Worm (Caenorhabditis elegans) whole organism, L2 larva: ENCODE data around the gene unc-2.

Experiments used
- C34F6.9 ChIP-seq: fragments of 150-350 bp; optimal IDR thresholded peaks from 2 replicates; lab custom pipeline; 2014; ENCODE audit warnings: missing biosample characterization, missing genetic modification characterization
- F13H6.1 ChIP-seq: sonication (generic microtip); optimal IDR thresholded peaks from 2 replicates; lab custom pipeline; 2016; ENCODE audit warnings: missing genetic modification characterization, missing compliant biosample characterization
- R02D3.7 ChIP-seq: fragments of 150-350 bp; optimal IDR thresholded peaks from 2 replicates; lab custom pipeline; 2014; ENCODE audit warnings: missing biosample characterization, missing genetic modification characterization
- Y55F3AM.14 ChIP-seq: fragments of 200-800 bp; sonication (Bioruptor generic); optimal IDR thresholded peaks from 2 replicates; lab custom pipeline; 2018; ENCODE audit warnings: mild to moderate bottlenecking, missing genetic modification characterization, missing compliant biosample characterization
- ZK546.5 ChIP-seq: sonication (generic microtip); optimal IDR thresholded peaks from 2 replicates; lab custom pipeline; 2017; ENCODE audit warnings: missing biosample characterization, missing genetic modification characterization
- alr-1 ChIP-seq: fragments of 150-350 bp; optimal IDR thresholded peaks from 2 replicates; lab custom pipeline; 2014; ENCODE audit warnings: missing biosample characterization, missing genetic modification characterization
- aly-2 ChIP-seq: fragments of 150-350 bp; optimal IDR thresholded peaks from 2 replicates; lab custom pipeline; 2014; ENCODE audit warnings: missing biosample characterization, missing genetic modification characterization
- ama-1 ChIP-seq: fragments of 150-350 bp; optimal IDR thresholded peaks from 2 replicates; lab custom pipeline; 2018; ENCODE audit warnings: inconsistent platforms
- blmp-1 ChIP-seq: sonication (generic microtip); optimal IDR thresholded peaks from 2 replicates; lab custom pipeline; 2017; ENCODE audit warnings: missing genetic modification characterization, mild to moderate bottlenecking, missing compliant biosample characterization, antibody characterized with exemption, moderate library complexity; ENCODE audit not compliant: insufficient read depth
- ceh-16 ChIP-seq: fragments of 150-350 bp; optimal IDR thresholded peaks from 2 replicates; lab custom pipeline; 2014; ENCODE audit warnings: missing biosample characterization, missing genetic modification characterization
- ceh-82 ChIP-seq: fragments of 150-350 bp; optimal IDR thresholded peaks from 2 replicates; lab custom pipeline; 2014; ENCODE audit warnings: missing biosample characterization, missing genetic modification characterization
- dmd-4 ChIP-seq: sonication (generic microtip); optimal IDR thresholded peaks from 2 replicates; lab custom pipeline; 2017; ENCODE audit warnings: missing biosample characterization, missing genetic modification characterization
- elt-1 ChIP-seq: fragments of 150-350 bp; optimal IDR thresholded peaks from 2 replicates; lab custom pipeline; 2014; ENCODE audit warnings: missing biosample characterization, missing genetic modification characterization
- elt-3 ChIP-seq: sonication (generic microtip); optimal IDR thresholded peaks from 2 replicates; lab custom pipeline; 2017; ENCODE audit warnings: missing biosample characterization, missing genetic modification characterization
- lin-13 ChIP-seq: fragments of 150-350 bp; optimal IDR thresholded peaks from 2 replicates; lab custom pipeline; 2014; ENCODE audit warnings: missing biosample characterization, missing genetic modification reagents, missing genetic modification characterization
- lin-39 ChIP-seq: fragments of 150-350 bp; optimal IDR thresholded peaks from 2 replicates; lab custom pipeline; 2014; ENCODE audit warnings: missing biosample characterization, missing genetic modification reagents, missing genetic modification characterization
- lsy-2 ChIP-seq, 2 experiments: fragments of 150-350 bp in 1 of 2; sonication (generic microtip) in 1 of 2; optimal IDR thresholded peaks; 2 replicates each; lab custom pipeline; 2014 to 2017; ENCODE audit warnings: missing biosample characterization in 2 of 2, missing genetic modification characterization in 2 of 2
- mab-5 ChIP-seq: fragments of 150-350 bp; optimal IDR thresholded peaks from 2 replicates; lab custom pipeline; 2014; ENCODE audit warnings: missing biosample characterization, missing genetic modification characterization
- mbf-1 ChIP-seq: sonication (generic microtip); optimal IDR thresholded peaks from 2 replicates; lab custom pipeline; 2017; ENCODE audit warnings: missing biosample characterization, missing genetic modification characterization
- mdl-1 ChIP-seq, 2 experiments: fragments of 150-350 bp in 1 of 2; sonication (generic microtip) in 1 of 2; optimal IDR thresholded peaks; 2 replicates each; lab custom pipeline; 2017; ENCODE audit warnings: missing biosample characterization in 2 of 2, missing genetic modification characterization in 2 of 2
- nhr-10 ChIP-seq: sonication (generic microtip); optimal IDR thresholded peaks from 2 replicates; lab custom pipeline; 2017; ENCODE audit warnings: missing biosample characterization, missing genetic modification characterization
- nhr-11 ChIP-seq: fragments of 150-350 bp; optimal IDR thresholded peaks from 2 replicates; lab custom pipeline; 2014; ENCODE audit warnings: missing biosample characterization, missing genetic modification characterization
- nhr-12 ChIP-seq: fragments of 150-350 bp; optimal IDR thresholded peaks from 2 replicates; lab custom pipeline; 2014; ENCODE audit warnings: missing biosample characterization, missing genetic modification characterization
- nhr-129 ChIP-seq: fragments of 150-350 bp; optimal IDR thresholded peaks from 2 replicates; lab custom pipeline; 2014; ENCODE audit warnings: missing biosample characterization, missing genetic modification characterization
- nhr-21 ChIP-seq: fragments of 150-350 bp; optimal IDR thresholded peaks from 2 replicates; lab custom pipeline; 2014; ENCODE audit warnings: missing biosample characterization, missing genetic modification characterization
- nhr-23 ChIP-seq: fragments of 150-350 bp; optimal IDR thresholded peaks from 2 replicates; lab custom pipeline; 2014; ENCODE audit warnings: missing biosample characterization, missing genetic modification reagents, missing genetic modification characterization
- nhr-237 ChIP-seq: fragments of 150-350 bp; optimal IDR thresholded peaks from 2 replicates; lab custom pipeline; 2014; ENCODE audit warnings: missing biosample characterization, missing genetic modification characterization
- nhr-25 ChIP-seq: fragments of 150-350 bp; sonication (generic microtip); optimal IDR thresholded peaks from 3 replicates; lab custom pipeline; 2014; ENCODE audit warnings: missing biosample characterization, missing genetic modification characterization
- nhr-6 ChIP-seq: fragments of 150-350 bp; optimal IDR thresholded peaks from 2 replicates; lab custom pipeline; 2014; ENCODE audit warnings: missing biosample characterization, missing genetic modification characterization
- nhr-77 ChIP-seq: fragments of 150-350 bp; optimal IDR thresholded peaks from 2 replicates; lab custom pipeline; 2014; ENCODE audit warnings: missing biosample characterization, missing genetic modification characterization
- peb-1 ChIP-seq: fragments of 150-350 bp; optimal IDR thresholded peaks from 2 replicates; lab custom pipeline; 2014; ENCODE audit warnings: missing biosample characterization, missing genetic modification characterization
- skn-1 ChIP-seq: sonication (generic microtip); optimal IDR thresholded peaks from 2 replicates; lab custom pipeline; 2017; ENCODE audit warnings: missing biosample characterization, missing genetic modification characterization
- sma-3 ChIP-seq: sonication (generic microtip); optimal IDR thresholded peaks from 2 replicates; lab custom pipeline; 2016; ENCODE audit warnings: missing genetic modification reagents, missing genetic modification characterization, missing compliant biosample characterization
- sma-9 ChIP-seq, 2 experiments: fragments of 150-350 bp in 1 of 2; sonication (generic microtip) in 1 of 2; optimal IDR thresholded peaks; 2 replicates each; lab custom pipeline; 2014 to 2016; ENCODE audit warnings: missing genetic modification characterization in 2 of 2, mild to moderate bottlenecking in 1 of 2, missing biosample characterization in 1 of 2, missing compliant biosample characterization in 1 of 2, missing genetic modification reagents in 1 of 2, moderate library complexity in 1 of 2
- unc-39 ChIP-seq: fragments of 150-350 bp; optimal IDR thresholded peaks from 2 replicates; lab custom pipeline; 2014; ENCODE audit warnings: missing biosample characterization, missing genetic modification characterization
- unc-55 ChIP-seq: fragments of 150-350 bp; sonication (generic microtip); optimal IDR thresholded peaks from 3 replicates; lab custom pipeline; 2014; ENCODE audit warnings: missing biosample characterization, missing genetic modification reagents, missing genetic modification characterization
- unc-62 ChIP-seq: fragments of 150-350 bp; optimal IDR thresholded peaks from 2 replicates; lab custom pipeline; 2014; ENCODE audit warnings: missing biosample characterization, missing genetic modification reagents, missing genetic modification characterization
- zag-1 ChIP-seq: fragments of 150-350 bp; optimal IDR thresholded peaks from 2 replicates; lab custom pipeline; 2014; ENCODE audit warnings: missing biosample characterization, missing genetic modification characterization
- ztf-1 ChIP-seq: fragments of 200-800 bp; sonication (Bioruptor generic); conservative IDR thresholded peaks from 2 replicates; pipeline ENCODE4 v1.3.6; 2022; ENCODE audit warnings: missing genetic modification characterization, missing compliant biosample characterization
- ztf-11 ChIP-seq: sonication (generic microtip); optimal IDR thresholded peaks from 2 replicates; lab custom pipeline; 2017; ENCODE audit warnings: missing biosample characterization, missing genetic modification characterization

The unc-2 gene

DNA sequence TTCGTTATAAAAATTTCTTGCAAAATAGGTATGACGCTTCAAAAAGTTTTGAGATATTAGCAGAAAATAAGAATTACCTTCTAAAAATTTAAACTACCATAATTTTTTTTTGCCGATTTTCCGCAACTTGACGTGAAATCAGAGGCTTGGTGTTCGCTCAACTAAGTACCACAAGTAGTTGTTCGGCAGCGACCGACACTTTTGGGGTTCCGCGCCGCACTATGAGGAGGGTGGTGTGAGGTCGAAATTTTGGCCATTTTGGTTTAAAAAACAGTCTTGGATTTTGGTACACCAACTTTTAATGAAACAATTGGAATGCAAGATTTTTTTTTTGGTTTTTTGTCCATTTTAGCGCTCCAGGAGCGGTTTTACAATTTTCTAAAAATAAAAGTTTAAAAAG, 10.5 kb downstream of the unc-2 start:
- TF ChIP-seq dmd-4: no peak
- TF ChIP-seq, all 48 proteins: peak for 0

DNA sequence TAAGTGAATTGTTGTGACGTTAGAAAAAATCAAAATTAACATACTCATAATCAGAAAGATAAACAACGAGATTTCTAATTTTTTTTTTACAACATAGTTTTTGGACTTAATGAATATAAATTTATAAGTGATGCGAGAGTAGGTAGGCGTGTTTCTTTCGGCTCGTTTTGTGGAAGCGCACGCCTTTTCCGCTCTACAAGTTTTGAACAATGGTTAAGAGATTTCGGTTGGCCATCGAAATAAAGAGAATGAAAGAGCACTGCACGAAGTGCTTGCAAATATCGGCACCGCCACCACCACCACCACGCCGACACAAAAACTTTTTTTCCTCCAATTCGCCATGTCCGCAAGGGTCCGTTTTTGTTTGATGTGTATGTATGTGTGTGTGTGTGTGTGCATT, 14.4 kb downstream of the unc-2 start:
- TF ChIP-seq skn-1 (no peak), nhr-77 (tag; lab: Kevin White, UChicago) (no peak), lin-13 (GFP tag; lab: Kevin White, UChicago) (no peak), nhr-10 (tag; lab: Kevin White, UChicago) (no peak), mbf-1 (tag; lab: Kevin White, UChicago) (no peak), nhr-12 (no peak), peb-1 (no peak), ama-1 (lab: Kevin White, UChicago) (no peak), unc-62 (no peak), zag-1 (tag; lab: Kevin White, UChicago) (no peak), nhr-23 (tag; lab: Kevin White, UChicago) (no peak), nhr-129 (no peak), nhr-25 (tag; lab: Kevin White, UChicago) (no peak), ceh-16 (no peak), ceh-82 (tag; lab: Kevin White, UChicago) (no peak), elt-3 (tag; lab: Kevin White, UChicago) (no peak), ztf-11 (no peak), nhr-11 (tag; lab: Kevin White, UChicago) (no peak), ZK546.5 (tag; lab: Kevin White, UChicago) (no peak), alr-1 (no peak)

DNA sequence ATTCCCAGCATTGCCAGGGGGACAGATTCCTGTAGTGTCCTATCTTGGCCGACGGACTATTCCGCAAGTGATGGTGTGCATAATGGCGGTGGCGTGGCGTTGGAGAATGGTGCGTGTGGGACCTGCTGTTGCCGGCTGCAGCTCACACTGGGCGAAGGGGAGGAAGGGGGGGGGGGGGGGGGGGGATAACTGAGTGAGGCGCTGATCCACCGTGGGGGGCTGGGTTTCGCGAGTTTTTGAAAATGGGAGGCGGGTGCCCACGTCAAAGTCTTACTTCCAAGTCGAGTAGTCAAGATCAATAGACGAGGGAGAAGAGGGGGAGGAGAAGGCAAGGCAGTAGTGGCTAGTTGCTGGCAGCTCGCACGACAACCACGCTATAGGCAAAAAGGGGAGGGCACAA, 31.9 kb downstream of the unc-2 start:
- TF ChIP-seq elt-1 (tag; lab: Kevin White, UChicago): no peak
- no peak for TF ChIP-seq lin-39 (tag; lab: Kevin White, UChicago)
- TF ChIP-seq ZK546.5 (tag; lab: Kevin White, UChicago): no peak
- TF ChIP-seq unc-55 (GFP tag; lab: Kevin White, UChicago): no peak
- no peak for TF ChIP-seq dmd-4
- no peak for TF ChIP-seq mbf-1 (tag; lab: Kevin White, UChicago)
- TF ChIP-seq lsy-2 (tag; optimal IDR thresholded peaks at IDR 0.05; lab: Kevin White, UChicago): no peak
- TF ChIP-seq ztf-1 (GFP tag; lab: Robert Waterston, UW): no peak
- no peak for TF ChIP-seq zag-1 (tag; lab: Kevin White, UChicago)
- TF ChIP-seq C34F6.9: no peak

DNA sequence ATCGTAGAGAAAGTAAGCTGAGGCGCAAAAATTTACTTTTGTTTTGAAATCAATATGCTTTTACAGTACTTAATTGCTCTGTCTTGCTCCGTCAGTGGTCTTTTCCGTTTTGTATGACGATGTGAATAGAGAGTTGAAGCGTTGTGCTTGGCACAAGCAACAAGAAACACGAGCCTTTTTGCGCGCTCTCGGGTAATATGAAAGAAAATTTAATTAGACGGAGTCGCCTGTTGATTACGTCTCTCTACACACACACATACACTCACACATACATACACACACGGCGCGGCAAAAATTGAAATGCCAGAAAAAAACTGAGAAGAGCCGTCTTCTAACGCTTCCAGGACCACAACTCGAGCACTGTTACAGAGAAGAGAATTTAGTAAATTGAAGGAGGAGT, 33.5 kb downstream of the unc-2 start:
- TF ChIP-seq elt-1 (tag; lab: Kevin White, UChicago) (no peak), peb-1 (no peak), nhr-77 (tag; lab: Kevin White, UChicago) (no peak), mbf-1 (tag; lab: Kevin White, UChicago) (no peak), sma-3 (GFP tag; lab: Kevin White, UChicago) (no peak), sma-9 (GFP tag; optimal IDR thresholded peaks at IDR 0.05; lab: Kevin White, UChicago) (no peak), sma-9 (tag; optimal IDR thresholded peaks at IDR 0.05; lab: Kevin White, UChicago) (no peak), unc-39 (tag; lab: Kevin White, UChicago) (no peak), ztf-1 (GFP tag; lab: Robert Waterston, UW) (no peak), skn-1 (no peak), nhr-129 (no peak), mdl-1 (tag; optimal IDR thresholded peaks at IDR 0.05; lab: Kevin White, UChicago) (no peak), nhr-10 (tag; lab: Kevin White, UChicago) (no peak), aly-2 (no peak), R02D3.7 (tag; lab: Kevin White, UChicago) (no peak), F13H6.1 (tag; lab: Kevin White, UChicago) (no peak), Y55F3AM.14 (GFP tag; lab: Kevin White, UChicago) (no peak), ceh-16 (no peak), unc-62 (no peak), ama-1 (lab: Kevin White, UChicago) (no peak)

DNA sequence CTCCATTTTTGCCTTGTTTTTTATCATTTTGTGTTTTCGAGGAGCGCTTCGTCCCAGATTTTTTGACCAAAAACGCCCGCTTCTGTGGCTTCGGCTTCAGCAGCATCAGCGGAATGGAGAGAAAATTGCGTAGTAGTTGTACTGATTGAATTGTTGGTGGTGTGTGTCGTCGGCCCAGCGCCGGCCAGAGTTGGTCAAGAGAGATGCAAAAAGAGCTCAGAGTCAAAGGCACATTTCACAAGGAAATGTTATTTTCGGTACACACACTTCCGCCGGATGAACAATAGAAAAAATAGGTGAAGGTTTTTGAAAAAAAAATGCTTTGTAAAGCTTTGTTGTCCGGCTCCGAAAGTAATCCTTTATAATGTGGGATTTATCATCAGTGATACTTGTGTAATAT, 35.6 kb downstream of the unc-2 start:
- no peak for TF ChIP-seq R02D3.7 (tag; lab: Kevin White, UChicago)
- TF ChIP-seq nhr-12: no peak
- no peak for TF ChIP-seq elt-1 (tag; lab: Kevin White, UChicago)
- no peak for TF ChIP-seq Y55F3AM.14 (GFP tag; lab: Kevin White, UChicago)
- no peak for TF ChIP-seq nhr-129
- TF ChIP-seq nhr-237: no peak
- TF ChIP-seq ZK546.5 (tag; lab: Kevin White, UChicago): no peak
- no peak for TF ChIP-seq mab-5 (tag; lab: Kevin White, UChicago)
- no peak for TF ChIP-seq ama-1 (lab: Kevin White, UChicago)
- no peak for TF ChIP-seq blmp-1 (tag; lab: Kevin White, UChicago)
- TF ChIP-seq nhr-6 (tag; lab: Kevin White, UChicago): no peak
- TF ChIP-seq unc-55 (GFP tag; lab: Kevin White, UChicago): no peak
- no peak for TF ChIP-seq skn-1
- no peak for TF ChIP-seq sma-9 (GFP tag; optimal IDR thresholded peaks at IDR 0.05; lab: Kevin White, UChicago)
- no peak for TF ChIP-seq sma-9 (tag; optimal IDR thresholded peaks at IDR 0.05; lab: Kevin White, UChicago)
- no peak for TF ChIP-seq aly-2
- no peak for TF ChIP-seq ceh-16
- TF ChIP-seq sma-3 (GFP tag; lab: Kevin White, UChicago): no peak
- TF ChIP-seq nhr-21 (tag; lab: Kevin White, UChicago): no peak
